Fruit fly (Drosophila melanogaster) whole organism, embryonic: ENCODE measurements around the gene Ppn.
A peak's percentile ranks its signal among the peaks of the same experiment; 100 is the strongest.

Source experiments
- ATbp ChIP-seq: fragments of 200-800 bp; sonication (Bioruptor generic); optimal IDR thresholded peaks from 2 replicates; lab custom pipeline; 2017; ENCODE audit warnings: missing biosample characterization, mild to moderate bottlenecking, missing genetic modification characterization, missing genetic modification reagents
- Adf1 ChIP-seq: fragments of 200-800 bp; sonication (Bioruptor generic); IDR thresholded peaks from 2 replicates; pipeline ENCODE4 v1.3.6; 2022; ENCODE audit warnings: missing biosample characterization, missing genetic modification characterization
- Atf3 ChIP-seq: fragments of 200-800 bp; sonication (Bioruptor generic); optimal IDR thresholded peaks from 3 replicates; lab custom pipeline; 2016; ENCODE audit warnings: missing biosample characterization, missing genetic modification characterization
- Atf6 ChIP-seq: fragments of 200-800 bp; sonication (Bioruptor generic); IDR thresholded peaks from 2 replicates; pipeline ENCODE4 v1.3.6; 2022; ENCODE audit warnings: missing biosample characterization, missing genetic modification characterization
- BEAF-32 ChIP-seq: fragments of 200-800 bp; sonication (Bioruptor generic); optimal IDR thresholded peaks from 3 replicates; lab custom pipeline; 2017; ENCODE audit warnings: missing biosample characterization, missing genetic modification characterization, mild to moderate bottlenecking, moderate library complexity, missing genetic modification reagents
- CG10209 ChIP-seq: fragments of 200-800 bp; sonication (Bioruptor generic); optimal IDR thresholded peaks from 3 replicates; lab custom pipeline; 2017; ENCODE audit warnings: missing biosample characterization, mild to moderate bottlenecking, missing genetic modification characterization, missing genetic modification reagents
- CG1024 ChIP-seq: fragments of 200-800 bp; sonication (Bioruptor generic); IDR thresholded peaks from 2 replicates; pipeline ENCODE4 v1.3.6; 2022; ENCODE audit warnings: missing biosample characterization, missing genetic modification characterization
- CG10565 ChIP-seq: fragments of 200-800 bp; sonication (Bioruptor generic); optimal IDR thresholded peaks from 3 replicates; lab custom pipeline; 2016; ENCODE audit warnings: missing biosample characterization, mild to moderate bottlenecking, missing genetic modification characterization
- CG12236 ChIP-seq: fragments of 200-800 bp; sonication (Bioruptor generic); optimal IDR thresholded peaks from 2 replicates; lab custom pipeline; 2016; ENCODE audit warnings: missing biosample characterization, missing genetic modification characterization
- CG2120 ChIP-seq: fragments of 200-800 bp; sonication (Bioruptor generic); optimal IDR thresholded peaks from 3 replicates; lab custom pipeline; 2016; ENCODE audit warnings: missing biosample characterization, missing genetic modification characterization
- CG32772 ChIP-seq: fragments of 200-800 bp; sonication (Bioruptor generic); IDR thresholded peaks from 2 replicates; pipeline ENCODE4 v1.3.6; 2022; ENCODE audit warnings: missing biosample characterization, missing genetic modification characterization
- CG3281 ChIP-seq: fragments of 200-800 bp; sonication (Bioruptor generic); optimal IDR thresholded peaks from 3 replicates; lab custom pipeline; 2017; ENCODE audit warnings: missing biosample characterization, mild to moderate bottlenecking, missing genetic modification characterization
- CG4404 ChIP-seq: fragments of 200-800 bp; sonication (Bioruptor generic); IDR thresholded peaks from 2 replicates; pipeline ENCODE4 v1.3.6; 2022; ENCODE audit warnings: missing biosample characterization, missing genetic modification characterization
- CG4617 ChIP-seq: fragments of 200-800 bp; sonication (Bioruptor generic); optimal IDR thresholded peaks from 3 replicates; lab custom pipeline; 2016; ENCODE audit warnings: missing biosample characterization, missing genetic modification characterization, borderline replicate concordance
- CG4820 ChIP-seq: fragments of 200-800 bp; sonication (Bioruptor generic); optimal IDR thresholded peaks from 3 replicates; lab custom pipeline; 2016; ENCODE audit warnings: missing biosample characterization, missing genetic modification characterization
- CG4854 ChIP-seq: fragments of 200-800 bp; sonication (Bioruptor generic); optimal IDR thresholded peaks from 2 replicates; lab custom pipeline; 2016; ENCODE audit warnings: missing biosample characterization, missing genetic modification characterization, inconsistent platforms
- CG6683 ChIP-seq: fragments of 200-800 bp; sonication (Bioruptor generic); optimal IDR thresholded peaks from 2 replicates; lab custom pipeline; 2017; ENCODE audit warnings: missing biosample characterization, mild to moderate bottlenecking, missing genetic modification characterization, missing genetic modification reagents
- CG7839 ChIP-seq: fragments of 200-800 bp; sonication (Bioruptor generic); optimal IDR thresholded peaks from 3 replicates; lab custom pipeline; 2018; ENCODE audit warnings: missing biosample characterization, mild to moderate bottlenecking, missing genetic modification characterization, moderate library complexity
- CG7928 ChIP-seq: fragments of 200-800 bp; sonication (Bioruptor generic); optimal IDR thresholded peaks from 2 replicates; lab custom pipeline; 2017; ENCODE audit warnings: missing biosample characterization, mild to moderate bottlenecking, missing genetic modification characterization
- CG8290 ChIP-seq, 3 experiments: fragments of 200-800 bp; sonication (Bioruptor generic); optimal IDR thresholded peaks; 2 replicates each; lab custom pipeline; 2016 to 2019; ENCODE audit warnings: missing biosample characterization in 3 of 3, missing genetic modification characterization in 3 of 3, mild to moderate bottlenecking in 2 of 3, moderate library complexity in 1 of 3
- CG8944 ChIP-seq: fragments of 200-800 bp; sonication (Bioruptor generic); optimal IDR thresholded peaks from 3 replicates; lab custom pipeline; 2016; ENCODE audit warnings: missing biosample characterization, missing genetic modification characterization
- CG9876 ChIP-seq: fragments of 200-800 bp; sonication (Bioruptor generic); optimal IDR thresholded peaks from 2 replicates; lab custom pipeline; 2016; ENCODE audit warnings: missing biosample characterization, missing genetic modification characterization
- Camta ChIP-seq: fragments of 200-800 bp; sonication (Bioruptor generic); optimal IDR thresholded peaks from 2 replicates; lab custom pipeline; 2016; ENCODE audit warnings: missing biosample characterization, missing genetic modification characterization
- HLH3B ChIP-seq: fragments of 200-800 bp; sonication (Bioruptor generic); IDR thresholded peaks from 2 replicates; pipeline ENCODE4 v1.3.6; 2022; ENCODE audit warnings: missing biosample characterization, missing genetic modification characterization
- HmgD ChIP-seq: fragments of 200-800 bp; sonication (Bioruptor generic); optimal IDR thresholded peaks from 3 replicates; lab custom pipeline; 2016; ENCODE audit warnings: missing biosample characterization, missing genetic modification characterization
- Hmx ChIP-seq: fragments of 200-800 bp; sonication (Bioruptor generic); optimal IDR thresholded peaks from 2 replicates; lab custom pipeline; 2016; ENCODE audit warnings: missing biosample characterization, missing genetic modification characterization
- Hr78 ChIP-seq, 2 experiments: fragments of 200-800 bp in 1 of 2; fragments of >200 bp in 1 of 2; sonication (Bioruptor generic) in 1 of 2; optimal IDR thresholded peaks; 2 replicates each; lab custom pipeline; 2017 to 2019; ENCODE audit warnings: missing biosample characterization in 2 of 2, missing genetic modification characterization in 2 of 2, mild to moderate bottlenecking in 1 of 2, moderate library complexity in 1 of 2
- NK7.1 ChIP-seq: fragments of 200-800 bp; sonication (Bioruptor generic); optimal IDR thresholded peaks from 3 replicates; lab custom pipeline; 2016; ENCODE audit warnings: missing biosample characterization, missing genetic modification characterization
- PHDP ChIP-seq: fragments of 200-800 bp; sonication (Bioruptor generic); optimal IDR thresholded peaks from 3 replicates; lab custom pipeline; 2018; ENCODE audit warnings: missing biosample characterization, mild to moderate bottlenecking, missing genetic modification characterization, moderate library complexity
- ab ChIP-seq: fragments of 200-800 bp; sonication (Bioruptor generic); optimal IDR thresholded peaks from 2 replicates; lab custom pipeline; 2016; ENCODE audit warnings: missing biosample characterization, missing genetic modification characterization
- aop ChIP-seq: fragments of 200-800 bp; sonication (Bioruptor generic); IDR thresholded peaks from 2 replicates; pipeline ENCODE4 v1.3.6; 2022; ENCODE audit warnings: missing biosample characterization, missing genetic modification characterization
- ara ChIP-seq: fragments of 200-800 bp; sonication (Bioruptor generic); IDR thresholded peaks from 2 replicates; pipeline ENCODE4 v1.3.6; 2022; ENCODE audit warnings: missing biosample characterization, missing genetic modification characterization
- ash1 ChIP-seq: fragments of 200-800 bp; sonication (Bioruptor generic); optimal IDR thresholded peaks from 2 replicates; lab custom pipeline; 2018; ENCODE audit warnings: missing biosample characterization, mild to moderate bottlenecking, missing genetic modification characterization
- eve ChIP-seq, 2 experiments: fragments of >200 bp; optimal IDR thresholded peaks; 2 replicates each; lab custom pipeline; 2017; ENCODE audit warnings: missing biosample characterization in 2 of 2, missing genetic modification characterization in 2 of 2
- ftz-f1 ChIP-seq: fragments of 200-800 bp; sonication (Bioruptor generic); optimal IDR thresholded peaks from 2 replicates; lab custom pipeline; 2016; ENCODE audit warnings: missing biosample characterization, missing genetic modification characterization
- hbn ChIP-seq: fragments of 200-800 bp; sonication (Bioruptor generic); IDR thresholded peaks from 2 replicates; pipeline ENCODE4 v1.3.6; 2022; ENCODE audit warnings: missing biosample characterization, missing genetic modification characterization; ENCODE audit not compliant: partially characterized antibody
- ind ChIP-seq: fragments of 200-800 bp; sonication (Bioruptor generic); optimal IDR thresholded peaks from 3 replicates; lab custom pipeline; 2016; ENCODE audit warnings: missing biosample characterization, missing genetic modification characterization
- jing ChIP-seq: fragments of 200-800 bp; sonication (Bioruptor generic); optimal IDR thresholded peaks from 2 replicates; lab custom pipeline; 2018; ENCODE audit warnings: missing biosample characterization, mild to moderate bottlenecking, missing genetic modification characterization
- kah ChIP-seq: fragments of 200-800 bp; sonication (Bioruptor generic); optimal IDR thresholded peaks from 2 replicates; lab custom pipeline; 2018; ENCODE audit warnings: missing biosample characterization, mild to moderate bottlenecking, missing genetic modification characterization
- lola ChIP-seq, 3 experiments: fragments of >200 bp in 2 of 3; fragments of 200-800 bp in 1 of 3; sonication (Bioruptor generic) in 1 of 3; optimal IDR thresholded peaks; 2 replicates each; lab custom pipeline; 2017 to 2019; ENCODE audit warnings: missing biosample characterization in 3 of 3, missing genetic modification characterization in 3 of 3, mild to moderate bottlenecking in 1 of 3, moderate library complexity in 1 of 3
- luna ChIP-seq: fragments of 200-800 bp; sonication (Bioruptor generic); optimal IDR thresholded peaks from 2 replicates; lab custom pipeline; 2016; ENCODE audit warnings: missing biosample characterization, missing genetic modification characterization
- mam ChIP-seq: fragments of 200-800 bp; sonication (Bioruptor generic); optimal IDR thresholded peaks from 3 replicates; lab custom pipeline; 2016; ENCODE audit warnings: missing biosample characterization, missing genetic modification characterization
- pb ChIP-seq: fragments of 200-800 bp; sonication (Bioruptor generic); optimal IDR thresholded peaks from 3 replicates; lab custom pipeline; 2016; ENCODE audit warnings: missing biosample characterization, missing genetic modification characterization
- pho ChIP-seq: fragments of 200-800 bp; sonication (Bioruptor generic); optimal IDR thresholded peaks from 2 replicates; lab custom pipeline; 2016; ENCODE audit warnings: missing biosample characterization, missing genetic modification characterization
- pzg ChIP-seq: fragments of 200-800 bp; sonication (Bioruptor generic); optimal IDR thresholded peaks from 3 replicates; lab custom pipeline; 2018; ENCODE audit warnings: missing biosample characterization, mild to moderate bottlenecking, missing genetic modification characterization, moderate library complexity
- sens ChIP-seq: fragments of 200-800 bp; sonication (Bioruptor generic); peaks from one replicate; lab custom pipeline; 2016; ENCODE audit warnings: missing biosample characterization, missing genetic modification characterization
- shn ChIP-seq: fragments of 200-800 bp; sonication (Bioruptor generic); optimal IDR thresholded peaks from 3 replicates; lab custom pipeline; 2016; ENCODE audit warnings: missing biosample characterization, missing genetic modification characterization
- ssp ChIP-seq: fragments of 200-800 bp; sonication (Bioruptor generic); IDR thresholded peaks from 2 replicates; pipeline ENCODE4 v1.3.6; 2022; ENCODE audit warnings: missing biosample characterization, missing genetic modification characterization
- tll ChIP-seq, 2 experiments: fragments of 200-800 bp in 1 of 2; fragments of >200 bp in 1 of 2; sonication (Bioruptor generic) in 1 of 2; optimal IDR thresholded peaks; 2 replicates each; lab custom pipeline; 2017 to 2019; ENCODE audit warnings: missing biosample characterization in 2 of 2, missing genetic modification characterization in 2 of 2, mild to moderate bottlenecking in 1 of 2, moderate library complexity in 1 of 2
- tx ChIP-seq: fragments of 200-800 bp; sonication (Bioruptor generic); optimal IDR thresholded peaks from 2 replicates; lab custom pipeline; 2016; ENCODE audit warnings: missing biosample characterization, missing genetic modification characterization
- wek ChIP-seq: fragments of 200-800 bp; sonication (Bioruptor generic); optimal IDR thresholded peaks from 3 replicates; lab custom pipeline; 2018; ENCODE audit warnings: missing biosample characterization, mild to moderate bottlenecking, missing genetic modification characterization, moderate library complexity

Ppn gene

DNA sequence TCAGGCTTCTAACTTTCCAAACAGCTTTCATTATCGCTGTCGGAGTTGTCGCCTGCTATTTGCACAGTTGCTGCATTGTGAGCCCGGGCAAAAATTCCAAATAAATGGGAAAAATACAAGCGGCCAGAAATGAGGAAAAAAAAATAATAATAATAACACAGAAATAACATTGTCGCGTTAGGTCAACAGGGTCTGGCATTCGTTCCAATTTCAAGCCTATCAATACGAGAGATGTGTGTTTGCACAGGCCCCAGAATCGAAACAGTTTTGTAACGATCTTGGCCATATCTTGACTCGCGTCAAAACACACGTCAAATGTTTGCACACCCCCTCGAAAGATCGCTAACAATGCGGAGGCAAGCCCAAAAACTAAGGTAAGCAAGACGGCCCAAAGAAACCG lies 16.3 kb upstream of the Ppn start (continued):
- TF ChIP-seq ind (no peak), Atf6 (peak; percentile 65), BEAF-32 (GFP tag; lab: Kevin White, UChicago) (no peak), shn (GFP tag; lab: Kevin White, UChicago) (no peak), Atf3 (GFP tag; lab: Kevin White, UChicago) (no peak), CG4820 (GFP tag; lab: Kevin White, UChicago) (no peak), Hmx (GFP tag; lab: Kevin White, UChicago) (no peak), CG4617 (GFP tag; lab: Kevin White, UChicago) (no peak), hbn (GFP tag; lab: Robert Waterston, UW) (no peak), ash1 (no peak), kah (no peak), ara (GFP tag; lab: Robert Waterston, UW) (no peak), jing (GFP tag; lab: Kevin White, UChicago) (no peak), ATbp (GFP tag; lab: Kevin White, UChicago) (peak; percentile 70), sens (GFP tag; lab: Kevin White, UChicago) (no peak), luna (no peak), CG4404 (GFP tag; lab: Robert Waterston, UW) (no peak), tx (GFP tag; lab: Kevin White, UChicago) (no peak), wek (GFP tag; lab: Kevin White, UChicago) (peak; percentile 19), CG7928 (GFP tag; lab: Kevin White, UChicago) (no peak), CG12236 (GFP tag; lab: Kevin White, UChicago) (no peak), CG4854 (GFP tag; lab: Kevin White, UChicago) (peak; percentile 11), tll (GFP tag; optimal IDR thresholded peaks at IDR 0.05; lab: Kevin White, UChicago) (no peak), CG1024 (GFP tag; lab: Robert Waterston, UW) (peak; percentile 57; the same call in 1 of the 2 replicates), ftz-f1 (GFP tag; lab: Kevin White, UChicago) (no peak), CG6683 (peak; percentile 29), HmgD (GFP tag; lab: Kevin White, UChicago) (no peak), Adf1 (GFP tag; lab: Robert Waterston, UW) (no peak), CG7839 (tag; lab: Kevin White, UChicago) (no peak), CG32772 (GFP tag; lab: Robert Waterston, UW) (no peak), aop (no peak), pzg (no peak), CG3281 (GFP tag; lab: Kevin White, UChicago) (peak; percentile 41), CG8944 (GFP tag; lab: Kevin White, UChicago) (no peak), CG9876 (no peak), ssp (GFP tag; lab: Robert Waterston, UW) (no peak), CG2120 (GFP tag; lab: Kevin White, UChicago) (peak; percentile 55), pho (GFP tag; lab: Kevin White, UChicago) (peak; percentile 24), Hr78 (GFP tag; optimal IDR thresholded peaks at IDR 0.05; lab: Kevin White, UChicago) (no peak), CG8290 (GFP tag; optimal IDR thresholded peaks at IDR 0.05; lab: Kevin White, UChicago) (no peak), CG8290 (tag; optimal IDR thresholded peaks at IDR 0.05; lab: Kevin White, UChicago) (peak in 1 of 2 experiments; percentile 43), HLH3B (GFP tag; lab: Robert Waterston, UW) (peak; percentile 14; the same call in 1 of the 2 replicates), PHDP (tag; lab: Kevin White, UChicago) (peak; percentile 30), pb (no peak), eve (GFP tag; optimal IDR thresholded peaks at IDR 0.05; lab: Kevin White, UChicago) (no peak), mam (GFP tag; lab: Kevin White, UChicago) (no peak), CG10565 (GFP tag; lab: Kevin White, UChicago) (no peak), lola (GFP tag; optimal IDR thresholded peaks at IDR 0.05; lab: Kevin White, UChicago) (no peak), ab (GFP tag; lab: Kevin White, UChicago) (no peak), Camta (GFP tag; lab: Kevin White, UChicago) (no peak), NK7.1 (GFP tag; lab: Kevin White, UChicago) (no peak), CG10209 (GFP tag; lab: Kevin White, UChicago) (peak; percentile 52)
